Worm (Caenorhabditis elegans) whole organism, L3 larva: ENCODE data around the gene F36A4.5.

Experiments
- ZK546.5 ChIP-seq: sonication (generic microtip); optimal IDR thresholded peaks from 2 replicates; lab custom pipeline; 2017; ENCODE audit warnings: missing biosample characterization, missing genetic modification characterization
- aly-2 ChIP-seq: fragments of 150-350 bp; optimal IDR thresholded peaks from 2 replicates; lab custom pipeline; 2014; ENCODE audit warnings: missing biosample characterization, missing genetic modification characterization
- ceh-28 ChIP-seq: fragments of 150-350 bp; optimal IDR thresholded peaks from 2 replicates; lab custom pipeline; 2014; ENCODE audit warnings: missing biosample characterization, missing genetic modification reagents, missing genetic modification characterization
- ceh-9 ChIP-seq: sonication (generic microtip); optimal IDR thresholded peaks from 2 replicates; lab custom pipeline; 2018; ENCODE audit warnings: missing biosample characterization, missing genetic modification characterization
- egl-5 ChIP-seq: fragments of 150-350 bp; optimal IDR thresholded peaks from 2 replicates; lab custom pipeline; 2017; ENCODE audit warnings: missing biosample characterization, missing genetic modification reagents, missing genetic modification characterization, inconsistent platforms
- elt-3 ChIP-seq, 3 experiments: fragments of 150-350 bp in 1 of 3; sonication (generic microtip) in 2 of 3; optimal IDR thresholded peaks; 2 replicates in 2 of 3; 4 replicates in 1 of 3; lab custom pipeline; 2014 to 2017; ENCODE audit warnings: missing biosample characterization in 3 of 3, missing genetic modification characterization in 3 of 3
- fkh-10 ChIP-seq: sonication (generic microtip); optimal IDR thresholded peaks from 2 replicates; lab custom pipeline; 2017; ENCODE audit warnings: missing biosample characterization, missing genetic modification reagents, missing genetic modification characterization
- lin-15B ChIP-seq: fragments of 150-350 bp; optimal IDR thresholded peaks from 2 replicates; lab custom pipeline; 2014; ENCODE audit warnings: missing biosample characterization, missing genetic modification characterization
- lin-39 ChIP-seq: fragments of 150-350 bp; optimal IDR thresholded peaks from 2 replicates; lab custom pipeline; 2018; ENCODE audit warnings: missing biosample characterization, missing genetic modification reagents, missing genetic modification characterization
- lsy-12 ChIP-seq: sonication (generic microtip); optimal IDR thresholded peaks from 2 replicates; lab custom pipeline; 2016; ENCODE audit warnings: mild to moderate bottlenecking, missing genetic modification characterization, missing compliant biosample characterization
- mml-1 ChIP-seq: fragments of 150-350 bp; sonication (generic microtip); optimal IDR thresholded peaks from 3 replicates; lab custom pipeline; 2014; ENCODE audit warnings: missing biosample characterization, missing genetic modification characterization
- nhr-11 ChIP-seq: fragments of 150-350 bp; optimal IDR thresholded peaks from 2 replicates; lab custom pipeline; 2014; ENCODE audit warnings: missing biosample characterization, missing genetic modification characterization
- pha-4 ChIP-seq: fragments of 150-350 bp; optimal IDR thresholded peaks from 2 replicates; lab custom pipeline; 2014; ENCODE audit warnings: missing biosample characterization, missing genetic modification reagents, missing genetic modification characterization
- pqm-1 ChIP-seq: fragments of 150-350 bp; optimal IDR thresholded peaks from 2 replicates; lab custom pipeline; 2017; ENCODE audit warnings: missing biosample characterization, missing genetic modification characterization, inconsistent platforms
- sea-2 ChIP-seq: fragments of 150-350 bp; sonication (generic microtip); optimal IDR thresholded peaks from 4 replicates; lab custom pipeline; 2014; ENCODE audit warnings: missing biosample characterization, missing genetic modification reagents, missing genetic modification characterization
- snpc-4 ChIP-seq: fragments of 150-350 bp; optimal IDR thresholded peaks from 2 replicates; lab custom pipeline; 2014; ENCODE audit warnings: missing biosample characterization, missing genetic modification characterization

Gene F36A4.5

DNA sequence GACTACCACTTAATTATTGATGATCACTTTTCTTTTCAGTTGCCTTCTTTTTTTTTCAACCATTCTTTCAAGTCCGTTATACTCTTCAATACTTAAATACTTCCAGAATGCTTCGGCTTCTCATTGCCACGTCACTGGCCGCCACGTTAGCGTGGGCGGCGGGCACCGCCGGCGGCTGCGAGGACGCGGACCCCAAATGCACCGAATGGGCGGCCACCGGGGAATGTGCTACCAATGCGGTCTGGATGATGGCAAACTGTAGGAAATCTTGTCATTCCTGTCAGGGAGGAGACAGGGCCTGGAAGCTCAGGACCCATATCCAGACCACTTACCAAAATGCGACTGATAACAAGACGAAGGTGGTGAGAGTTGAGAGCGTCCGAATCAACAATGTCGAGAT is 35.9 kb downstream of the F36A4.5 start, which contains the start of gene lgc-22:
lgc-22 (plus strand) TSS at position 105 of the 400 bp plus-strand sequence.
- TF ChIP-seq lsy-12 (tag; lab: Kevin White, UChicago) = no peak

DNA sequence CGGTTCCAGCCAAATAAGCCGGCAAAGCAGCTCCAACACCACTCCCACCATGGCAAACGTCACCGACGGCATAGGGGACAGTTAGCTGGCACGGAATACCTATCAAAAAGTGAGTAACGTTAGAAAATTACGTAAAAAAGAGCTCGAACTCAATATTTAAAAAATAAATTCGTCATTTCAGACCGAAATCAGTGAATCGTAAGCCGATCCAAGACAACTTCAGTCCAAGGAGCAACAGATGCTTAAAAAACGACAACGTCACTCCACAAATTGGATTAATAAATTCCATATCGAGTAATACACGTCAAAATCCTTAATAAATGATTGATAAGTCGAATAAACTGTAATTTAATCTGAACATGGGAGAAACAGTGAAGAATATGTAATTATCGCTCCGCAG is 41.0 kb downstream of the F36A4.5 start:
- TF ChIP-seq ceh-9 (tag; lab: Kevin White, UChicago) (no peak), lin-15B (tag; lab: Kevin White, UChicago) (no peak), sea-2 (GFP tag; lab: Kevin White, UChicago) (no peak), elt-3 (tag; optimal IDR thresholded peaks at IDR 0.05; lab: Kevin White, UChicago) (no peak), lsy-12 (tag; lab: Kevin White, UChicago) (no peak), mml-1 (tag; lab: Kevin White, UChicago) (no peak), aly-2 (tag; lab: Kevin White, UChicago) (no peak), ZK546.5 (tag; lab: Kevin White, UChicago) (no peak), fkh-10 (no peak), egl-5 (tag; lab: Kevin White, UChicago) (no peak), lin-39 (tag; lab: Kevin White, UChicago) (no peak), nhr-11 (no peak), snpc-4 (no peak), pha-4 (tag; lab: Kevin White, UChicago) (no peak)
- TF ChIP-seq, all 47 proteins: peak for 0

DNA sequence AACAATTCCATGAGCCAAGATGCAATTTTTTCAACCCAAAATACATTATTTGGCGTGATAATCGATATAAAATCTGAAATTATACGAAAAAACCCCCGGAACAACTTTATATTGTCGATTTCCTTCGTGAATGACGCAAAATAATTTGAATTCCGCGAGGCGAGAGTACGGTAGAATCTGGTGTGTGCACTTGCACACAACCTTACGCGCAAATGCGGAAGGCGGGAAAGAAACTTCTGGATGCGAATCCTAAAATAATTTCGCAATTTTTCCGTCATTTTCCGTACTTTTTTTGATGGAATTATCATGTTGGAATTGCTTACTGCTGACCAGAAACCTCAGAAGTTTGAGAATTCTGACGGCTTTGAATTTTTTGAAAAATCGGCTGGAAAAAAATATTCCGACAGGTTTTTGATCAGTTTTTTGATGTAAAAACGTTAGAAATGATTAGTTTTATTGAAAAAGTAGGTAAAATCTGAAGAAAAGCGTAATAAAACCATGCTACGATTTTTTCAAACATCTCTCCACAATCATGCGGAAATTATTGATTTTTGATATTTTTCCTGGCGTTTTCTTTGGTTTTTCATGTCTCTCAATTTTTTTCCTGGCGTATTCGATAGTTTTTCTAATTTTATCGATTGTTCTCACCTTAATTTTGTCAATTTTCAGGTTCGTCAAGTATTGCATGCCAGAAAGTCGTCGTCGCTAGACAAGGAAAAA is 42.1 kb downstream of the F36A4.5 start, which contains the start of gene set-9:
set-9 (plus strand) TSS at position 670 of the 720 bp plus-strand sequence.
- TF ChIP-seq ceh-28 (tag; lab: Kevin White, UChicago) (no peak), pqm-1 (tag; lab: Kevin White, UChicago) (no peak)
